Worm (Caenorhabditis elegans) whole organism, midembryonic: ENCODE measurements around the gene nas-6.

Experiments used
- T22C8.4 ChIP-seq: fragments of 200-800 bp; sonication (Bioruptor generic); IDR thresholded peaks from 2 replicates; pipeline ENCODE4 v1.3.6; 2022; ENCODE audit warnings: missing genetic modification characterization, missing compliant biosample characterization
- cog-1 ChIP-seq: sonication (generic microtip); optimal IDR thresholded peaks from 2 replicates; lab custom pipeline; 2016; ENCODE audit warnings: missing genetic modification characterization, missing compliant biosample characterization
- flt-1 ChIP-seq: fragments of 200-800 bp; sonication (Bioruptor generic); IDR thresholded peaks from 2 replicates; pipeline ENCODE4 v1.3.6; 2022; ENCODE audit warnings: missing genetic modification characterization, missing compliant biosample characterization
- klf-2 ChIP-seq: fragments of 200-800 bp; sonication (Bioruptor generic); conservative IDR thresholded peaks from 2 replicates; pipeline ENCODE4 v1.3.6; 2022; ENCODE audit warnings: missing genetic modification reagents, missing genetic modification characterization, missing compliant biosample characterization
- med-1 ChIP-seq: sonication (generic microtip); optimal IDR thresholded peaks from 2 replicates; lab custom pipeline; 2017; ENCODE audit warnings: missing genetic modification characterization, mild to moderate bottlenecking, missing compliant biosample characterization, antibody characterized with exemption, missing genetic modification reagents; ENCODE audit not compliant: insufficient read depth
- ref-1 ChIP-seq: fragments of 200-800 bp; sonication (Bioruptor generic); conservative IDR thresholded peaks from 2 replicates; pipeline ENCODE4 v1.3.6; 2022; ENCODE audit warnings: missing genetic modification reagents, missing genetic modification characterization, missing compliant biosample characterization
- tab-1 ChIP-seq: fragments of 200-800 bp; sonication (Bioruptor generic); IDR thresholded peaks from 2 replicates; pipeline ENCODE4 v1.3.6; 2022; ENCODE audit warnings: missing genetic modification characterization, missing compliant biosample characterization
- ztf-23 ChIP-seq: fragments of 200-800 bp; sonication (Bioruptor generic); IDR thresholded peaks from 2 replicates; pipeline ENCODE4 v1.3.6; 2022; ENCODE audit warnings: missing genetic modification reagents, missing genetic modification characterization, missing compliant biosample characterization
- ztf-29 ChIP-seq: fragments of 200-800 bp; sonication (Bioruptor generic); IDR thresholded peaks from 2 replicates; pipeline ENCODE4 v1.3.6; 2022; ENCODE audit warnings: missing genetic modification reagents, missing genetic modification characterization, missing compliant biosample characterization

The nas-6 gene

DNA sequence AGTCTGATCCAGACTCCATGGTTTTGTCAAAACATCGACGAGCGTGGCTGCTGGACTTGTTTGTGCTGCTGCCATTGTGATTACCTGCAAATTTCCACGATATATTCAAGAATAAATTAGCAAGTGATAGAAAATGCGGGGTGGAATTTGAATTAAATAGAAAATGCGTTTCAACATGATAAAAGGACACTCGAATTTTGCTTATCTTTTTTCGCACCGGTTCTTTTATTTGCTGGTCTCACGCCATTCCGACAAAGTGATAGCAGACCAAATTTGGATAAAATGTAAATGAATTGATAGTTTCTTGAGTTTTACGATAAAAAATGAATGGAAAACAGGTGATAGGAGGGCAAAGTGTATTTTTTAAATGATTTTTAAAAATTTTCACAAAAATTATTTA, 23.3 kb downstream of the nas-6 start, which contains the start of gene elo-2:
elo-2 (minus strand) TSS at position 84 of the 400 bp plus-strand sequence.
- TF ChIP-seq tab-1 (GFP tag; lab: Robert Waterston, UW) (no peak), cog-1 (no peak)

DNA sequence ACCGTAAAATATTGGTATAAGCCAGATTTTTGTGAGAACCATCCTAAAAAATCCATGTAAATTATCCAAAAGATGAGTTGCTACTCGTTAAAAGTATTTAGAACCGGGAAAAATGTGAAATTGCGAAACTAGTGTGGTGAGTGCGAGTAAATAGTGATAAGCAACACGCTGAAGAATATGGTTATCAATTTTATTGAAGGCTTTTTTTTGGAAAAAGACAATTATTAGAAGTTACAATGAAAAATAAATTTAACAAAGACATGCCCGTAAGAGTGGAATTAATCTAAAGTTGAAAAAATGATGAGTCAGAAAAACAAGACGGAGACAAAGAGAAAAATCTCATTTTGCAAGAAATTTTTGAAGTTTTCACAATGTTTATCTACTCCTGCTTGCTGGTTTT, 24.7 kb downstream of the nas-6 start, which contains the start of gene F11E6.6:
F11E6.6 (minus strand) TSS at position 101 of the 400 bp plus-strand sequence.
- TF ChIP-seq T22C8.4 (GFP tag; lab: Robert Waterston, UW), result no peak
- TF ChIP-seq cog-1, result no peak
- no peak for TF ChIP-seq flt-1 (GFP tag; lab: Robert Waterston, UW)
- TF ChIP-seq tab-1 (GFP tag; lab: Robert Waterston, UW), result no peak
- TF ChIP-seq med-1 (GFP tag; lab: Kevin White, UChicago), result no peak
- no peak for TF ChIP-seq ztf-29 (GFP tag; lab: Robert Waterston, UW)
- TF ChIP-seq klf-2 (GFP tag; lab: Robert Waterston, UW), result no peak
- no peak for TF ChIP-seq ref-1 (GFP tag; lab: Robert Waterston, UW)
- no peak for TF ChIP-seq ztf-23 (GFP tag; lab: Robert Waterston, UW)

DNA sequence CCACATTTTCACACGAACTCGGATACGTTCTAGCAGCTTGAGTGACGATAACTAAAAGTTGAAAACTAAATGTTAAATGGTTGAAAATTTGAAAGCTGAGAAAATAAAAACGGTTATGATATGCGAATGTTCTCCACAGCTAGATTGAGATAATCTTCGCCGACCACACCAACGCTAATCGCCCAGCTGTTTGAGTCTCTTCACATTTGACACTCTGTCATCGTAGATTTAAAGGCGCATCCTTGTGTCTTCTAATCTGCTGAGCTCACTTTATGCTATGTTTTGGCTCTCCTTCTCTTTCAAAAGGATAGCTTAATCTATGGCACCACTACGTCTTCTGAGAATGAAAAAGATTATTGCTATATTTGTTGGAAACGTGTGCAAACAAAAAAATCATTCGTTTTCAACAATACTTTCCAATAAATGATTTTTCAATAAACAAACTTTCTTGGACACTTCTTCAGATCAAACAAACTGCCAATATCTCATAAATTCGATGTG, 27.4 kb downstream of the nas-6 start, which contains the start of gene F11E6.10:
F11E6.10 (minus strand) TSS at position 51 of the 501 bp plus-strand sequence.
- TF ChIP-seq cog-1, result no peak
- no peak for TF ChIP-seq klf-2 (GFP tag; lab: Robert Waterston, UW)
- TF ChIP-seq T22C8.4 (GFP tag; lab: Robert Waterston, UW), result no peak
- no peak for TF ChIP-seq ref-1 (GFP tag; lab: Robert Waterston, UW)
- TF ChIP-seq flt-1 (GFP tag; lab: Robert Waterston, UW), result no peak
- no peak for TF ChIP-seq med-1 (GFP tag; lab: Kevin White, UChicago)
- TF ChIP-seq tab-1 (GFP tag; lab: Robert Waterston, UW), result no peak
- no peak for TF ChIP-seq ztf-29 (GFP tag; lab: Robert Waterston, UW)
- no peak for TF ChIP-seq ztf-23 (GFP tag; lab: Robert Waterston, UW)

DNA sequence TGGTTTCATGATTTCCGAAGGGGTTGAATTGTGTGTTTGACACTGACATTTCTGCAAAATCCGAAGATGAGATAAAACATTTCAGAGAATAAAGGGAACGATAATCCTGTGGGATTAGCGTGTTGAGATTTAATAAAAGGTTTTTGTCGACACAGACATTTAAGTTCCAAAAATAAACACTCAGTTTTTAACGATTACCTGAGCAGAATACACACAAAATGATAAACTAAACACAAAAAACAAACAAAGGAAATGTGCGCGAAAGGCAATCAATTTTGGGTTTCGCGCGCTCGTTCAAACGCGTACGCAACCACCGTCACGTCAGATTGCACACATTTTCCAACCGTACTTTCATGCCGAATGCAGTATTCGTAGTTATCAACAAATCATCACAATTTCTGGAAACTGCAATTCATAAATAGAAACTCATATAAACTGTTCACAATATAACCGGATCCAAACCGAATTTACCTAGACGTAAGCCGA, 29.3 kb downstream of the nas-6 start, which contains the start of gene rif-1.1:
rif-1.1 (minus strand) TSS at position 51 of the 486 bp plus-strand sequence.
- no peak for TF ChIP-seq klf-2 (GFP tag; lab: Robert Waterston, UW)
- TF ChIP-seq cog-1, result no peak
- no peak for TF ChIP-seq tab-1 (GFP tag; lab: Robert Waterston, UW)
- TF ChIP-seq ztf-29 (GFP tag; lab: Robert Waterston, UW), result no peak
- no peak for TF ChIP-seq T22C8.4 (GFP tag; lab: Robert Waterston, UW)
- TF ChIP-seq ztf-23 (GFP tag; lab: Robert Waterston, UW), result no peak
- no peak for TF ChIP-seq ref-1 (GFP tag; lab: Robert Waterston, UW)
- TF ChIP-seq med-1 (GFP tag; lab: Kevin White, UChicago), result no peak
- TF ChIP-seq flt-1 (GFP tag; lab: Robert Waterston, UW), result no peak

DNA sequence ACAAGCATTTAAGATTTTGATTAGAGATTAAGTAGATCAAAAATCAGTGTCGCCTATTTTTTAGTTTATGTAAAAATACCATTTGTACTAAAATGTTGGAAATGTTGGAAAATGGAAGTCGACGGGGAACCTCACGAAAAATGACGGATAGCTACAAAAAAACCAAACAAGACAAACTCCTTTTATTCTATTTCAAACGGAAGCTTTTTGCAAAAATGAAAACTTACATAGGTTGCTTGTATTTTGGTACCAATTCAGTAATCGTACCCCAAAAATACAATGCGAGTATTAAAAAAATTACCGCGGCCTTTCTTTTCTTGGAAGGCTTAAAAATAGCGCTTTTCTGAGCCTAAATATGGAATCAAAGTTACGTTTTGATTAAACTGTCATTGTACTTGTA, 36.6 kb downstream of the nas-6 start:
- TF ChIP-seq med-1 (GFP tag; lab: Kevin White, UChicago), result no peak
- TF ChIP-seq tab-1 (GFP tag; lab: Robert Waterston, UW), result no peak
- TF ChIP-seq T22C8.4 (GFP tag; lab: Robert Waterston, UW), result no peak
- TF ChIP-seq ztf-23 (GFP tag; lab: Robert Waterston, UW), result no peak
- no peak for TF ChIP-seq flt-1 (GFP tag; lab: Robert Waterston, UW)
- no peak for TF ChIP-seq cog-1
- no peak for TF ChIP-seq ztf-29 (GFP tag; lab: Robert Waterston, UW)
- no peak for TF ChIP-seq ref-1 (GFP tag; lab: Robert Waterston, UW)
- TF ChIP-seq klf-2 (GFP tag; lab: Robert Waterston, UW), result no peak

DNA sequence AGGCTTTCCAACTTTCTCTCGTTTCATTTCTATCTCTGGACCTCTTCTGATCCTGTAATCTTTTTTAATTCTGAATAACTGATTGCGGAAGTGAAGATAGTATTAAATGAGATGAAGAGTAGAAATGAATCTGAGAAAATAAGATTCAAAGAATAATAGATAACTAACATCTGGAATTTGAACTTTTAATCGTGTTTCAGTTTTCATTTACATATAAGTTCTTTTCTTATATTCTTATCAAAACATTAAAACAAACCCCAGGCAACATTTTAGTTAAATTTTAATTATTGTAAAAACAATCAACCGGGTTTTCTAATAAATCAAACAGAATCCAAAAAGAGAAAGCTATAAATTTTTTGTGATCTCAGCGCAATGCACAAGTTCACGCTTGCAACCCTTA, 37.4 kb downstream of the nas-6 start:
- TF ChIP-seq ref-1 (GFP tag; lab: Robert Waterston, UW) (no peak), med-1 (GFP tag; lab: Kevin White, UChicago) (no peak), tab-1 (GFP tag; lab: Robert Waterston, UW) (no peak), T22C8.4 (GFP tag; lab: Robert Waterston, UW) (no peak), ztf-29 (GFP tag; lab: Robert Waterston, UW) (no peak), cog-1 (no peak), klf-2 (GFP tag; lab: Robert Waterston, UW) (no peak), flt-1 (GFP tag; lab: Robert Waterston, UW) (no peak), ztf-23 (GFP tag; lab: Robert Waterston, UW) (no peak)

DNA sequence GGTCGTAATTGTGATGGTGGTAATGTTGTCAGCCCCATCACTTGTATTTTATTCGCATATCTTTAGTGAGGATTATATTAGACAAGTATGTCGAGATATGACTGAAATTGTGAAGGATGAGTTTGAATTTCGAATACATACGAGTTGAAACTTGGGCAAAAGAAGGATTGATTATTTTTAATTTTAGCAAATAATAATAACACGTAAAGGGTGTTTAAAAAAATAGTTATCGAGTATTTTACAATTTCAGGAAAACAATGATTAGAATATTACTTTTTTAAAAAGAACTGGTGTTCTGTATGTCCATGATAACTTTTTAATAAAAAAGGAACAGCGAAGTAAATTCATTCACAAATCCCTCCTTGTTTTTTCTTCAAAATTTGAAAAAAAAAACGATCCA, 40.1 kb downstream of the nas-6 start, which contains the start of gene F11E6.8:
F11E6.8 (minus strand) TSS at position 101 of the 400 bp plus-strand sequence.
- TF ChIP-seq flt-1 (GFP tag; lab: Robert Waterston, UW) (no peak), cog-1 (no peak), T22C8.4 (GFP tag; lab: Robert Waterston, UW) (no peak), med-1 (GFP tag; lab: Kevin White, UChicago) (no peak), tab-1 (GFP tag; lab: Robert Waterston, UW) (no peak), ref-1 (GFP tag; lab: Robert Waterston, UW) (no peak), ztf-23 (GFP tag; lab: Robert Waterston, UW) (no peak), ztf-29 (GFP tag; lab: Robert Waterston, UW) (no peak)

DNA sequence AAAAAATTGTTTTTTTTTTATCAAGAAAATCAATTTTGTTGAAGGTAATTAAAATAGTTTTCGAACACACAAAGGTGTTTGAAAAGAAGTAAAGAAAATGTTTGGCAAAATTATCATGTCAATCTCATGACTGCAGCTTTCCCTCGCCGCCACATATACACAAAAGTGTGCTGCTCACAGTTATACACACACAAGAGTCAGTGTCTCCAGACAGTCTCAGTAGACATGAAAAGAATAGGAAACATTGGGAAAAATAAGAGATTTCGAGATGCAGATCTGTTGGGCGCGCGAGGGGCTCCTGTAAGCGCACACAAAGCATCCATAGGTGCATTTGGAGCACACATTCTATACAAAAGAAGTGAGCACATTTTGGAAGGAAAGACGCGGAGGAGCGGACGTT, 42.3 kb downstream of the nas-6 start:
- TF ChIP-seq tab-1 (GFP tag; lab: Robert Waterston, UW), result no peak
- TF ChIP-seq T22C8.4 (GFP tag; lab: Robert Waterston, UW), result no peak
- no peak for TF ChIP-seq ztf-23 (GFP tag; lab: Robert Waterston, UW)
- no peak for TF ChIP-seq cog-1
- TF ChIP-seq flt-1 (GFP tag; lab: Robert Waterston, UW), result no peak
- TF ChIP-seq med-1 (GFP tag; lab: Kevin White, UChicago), result no peak
- TF ChIP-seq ztf-29 (GFP tag; lab: Robert Waterston, UW), result no peak
- no peak for TF ChIP-seq klf-2 (GFP tag; lab: Robert Waterston, UW)
- no peak for TF ChIP-seq ref-1 (GFP tag; lab: Robert Waterston, UW)

DNA sequence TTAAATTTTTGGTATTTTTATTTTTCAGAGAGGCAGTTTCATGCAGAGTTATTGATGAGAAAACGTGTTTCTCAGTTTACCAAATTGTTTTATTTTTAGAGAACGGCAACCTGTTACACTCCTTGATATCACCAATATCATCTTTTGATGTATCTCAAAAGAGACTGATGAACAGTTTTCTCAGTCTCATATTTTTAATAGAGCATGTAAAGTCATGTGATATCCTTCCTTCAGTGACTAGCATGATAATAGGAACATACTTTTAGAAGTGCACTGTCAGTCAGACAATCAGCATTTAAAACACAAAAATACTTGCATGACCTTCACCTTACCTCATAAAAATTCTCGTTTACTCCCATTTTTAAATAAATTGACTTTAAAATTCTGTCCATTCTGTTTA, 48.1 kb downstream of the nas-6 start, which contains the start of gene F11E6.11:
F11E6.11 (plus strand) TSS at position 325 of the 400 bp plus-strand sequence.
- no peak for TF ChIP-seq ref-1 (GFP tag; lab: Robert Waterston, UW)
- TF ChIP-seq ztf-23 (GFP tag; lab: Robert Waterston, UW), result no peak
- TF ChIP-seq med-1 (GFP tag; lab: Kevin White, UChicago), result no peak
- TF ChIP-seq ztf-29 (GFP tag; lab: Robert Waterston, UW), result no peak
- TF ChIP-seq tab-1 (GFP tag; lab: Robert Waterston, UW), result no peak
- no peak for TF ChIP-seq T22C8.4 (GFP tag; lab: Robert Waterston, UW)
- no peak for TF ChIP-seq flt-1 (GFP tag; lab: Robert Waterston, UW)
- TF ChIP-seq cog-1, result no peak
- no peak for TF ChIP-seq klf-2 (GFP tag; lab: Robert Waterston, UW)
